Fruit fly (Drosophila melanogaster): ENCODE results near the gene Ctr1A.

The Ctr1A gene

dm6 chrX:6646846-6647245 is 14.6 kb upstream of the Ctr1A start:
- TF ChIP-seq CG17801 (GFP tag; optimal IDR thresholded peaks at IDR 0.05; ENCODE audit: partially characterized antibody) = no peak

dm6 chrX:6654198-6654831 is 7.1 kb upstream of the Ctr1A start, which contains the start of the genes CG3226 and Cdc7:
TSS of gene CG3226 (minus strand) at chrX:6654248.
TSS of gene Cdc7 (plus strand) at chrX:6654541.
- peak; percentile 78 for TF ChIP-seq CG17801 (GFP tag; optimal IDR thresholded peaks at IDR 0.05; ENCODE audit: partially characterized antibody)

dm6 chrX:6656023-6656594 is 5.3 kb upstream of the Ctr1A start:
- TF ChIP-seq CG17801 (GFP tag; optimal IDR thresholded peaks at IDR 0.05; ENCODE audit: partially characterized antibody) = peak; percentile 93

DNA sequence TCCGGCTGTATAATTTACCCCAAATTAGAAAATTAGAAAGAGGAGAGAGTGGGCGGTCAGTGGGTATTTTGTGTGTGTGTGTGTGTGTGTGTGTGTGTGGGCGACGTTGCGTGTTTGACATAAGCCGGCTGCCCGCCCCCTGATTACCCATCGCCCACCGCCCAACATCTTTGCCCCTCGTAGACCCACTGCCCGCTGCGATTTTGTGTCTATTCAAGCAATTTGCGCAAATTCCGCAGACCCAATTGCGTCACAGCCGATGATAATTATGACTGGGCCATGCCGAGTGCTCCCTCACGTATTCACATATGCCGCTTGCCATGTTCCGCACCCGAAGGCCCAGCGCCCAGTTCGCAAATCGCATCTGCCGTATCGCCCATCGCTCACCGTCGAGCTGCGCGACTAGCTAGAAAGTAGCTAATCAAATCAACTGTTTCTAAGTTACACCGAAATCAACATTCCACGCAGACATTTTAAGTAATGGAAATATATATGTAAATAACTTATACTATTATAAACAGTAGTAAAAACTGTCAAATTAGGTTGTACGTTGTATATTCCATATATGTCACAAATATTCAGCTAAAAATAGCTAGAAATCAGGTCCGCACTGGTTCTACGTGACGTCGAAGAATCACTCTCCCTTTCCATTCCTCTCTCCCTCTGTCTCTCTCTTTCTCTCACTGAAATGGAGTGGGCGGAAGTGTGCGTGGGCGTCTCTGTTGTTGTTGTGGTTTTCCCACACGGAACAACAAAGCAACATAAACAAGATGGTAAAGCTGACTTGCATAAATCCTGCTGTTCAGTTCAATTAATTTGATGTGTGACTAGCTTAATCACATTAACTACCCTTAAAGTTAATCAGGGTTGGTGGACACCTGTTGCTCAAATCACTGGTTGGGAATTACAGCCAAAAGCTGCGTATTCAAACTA is 4.6 kb upstream of the Ctr1A start:
- peak; percentile 78 for TF ChIP-seq CG17801 (GFP tag; optimal IDR thresholded peaks at IDR 0.05; ENCODE audit: partially characterized antibody)

DNA sequence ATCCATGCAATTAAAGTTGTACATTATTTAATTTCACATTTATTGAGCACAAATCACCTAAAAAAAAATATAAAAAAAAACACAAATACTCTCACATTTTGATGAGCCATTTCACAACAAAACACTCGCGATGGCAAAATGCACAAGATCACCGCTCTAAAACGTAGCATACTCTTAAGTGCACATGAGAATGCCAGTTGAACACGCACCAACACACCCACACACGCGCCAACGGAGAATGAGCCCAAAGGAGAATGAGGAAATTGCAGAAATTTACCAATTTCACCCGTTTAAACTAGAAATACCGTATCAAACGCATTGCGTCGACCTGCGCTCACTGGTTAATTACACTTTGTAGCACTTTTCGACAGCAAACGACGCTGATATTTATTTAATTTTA is 1.5 kb upstream of the Ctr1A start:
- no peak for TF ChIP-seq CG17801 (GFP tag; optimal IDR thresholded peaks at IDR 0.05; ENCODE audit: partially characterized antibody)

dm6 chrX:6661880-6662279 is 433 bp downstream of the Ctr1A start:
- no peak for TF ChIP-seq CG17801 (GFP tag; optimal IDR thresholded peaks at IDR 0.05; ENCODE audit: partially characterized antibody)

dm6 chrX:6662378-6662777 is 931 bp downstream of the Ctr1A start:
- no peak for TF ChIP-seq CG17801 (GFP tag; optimal IDR thresholded peaks at IDR 0.05; ENCODE audit: partially characterized antibody)

dm6 chrX:6662876-6663551 is 1.6 kb downstream of the Ctr1A start:
- TF ChIP-seq CG17801 (GFP tag; optimal IDR thresholded peaks at IDR 0.05; ENCODE audit: partially characterized antibody) = no peak

- no peak for TF ChIP-seq CG17801 (GFP tag; optimal IDR thresholded peaks at IDR 0.05; ENCODE audit: partially characterized antibody)
Measured at dm6 chrX:6663976-6664375, 2.5 kb downstream of the Ctr1A start.

- no peak for TF ChIP-seq CG17801 (GFP tag; optimal IDR thresholded peaks at IDR 0.05; ENCODE audit: partially characterized antibody)
Measured at dm6 chrX:6673637-6674487, 12.4 kb downstream of the Ctr1A start, which contains the start of the genes CG3198 and Mcm6. TSS of gene CG3198 (minus strand) at chrX:6673973. TSS of gene Mcm6 (plus strand) at chrX:6674387.

DNA sequence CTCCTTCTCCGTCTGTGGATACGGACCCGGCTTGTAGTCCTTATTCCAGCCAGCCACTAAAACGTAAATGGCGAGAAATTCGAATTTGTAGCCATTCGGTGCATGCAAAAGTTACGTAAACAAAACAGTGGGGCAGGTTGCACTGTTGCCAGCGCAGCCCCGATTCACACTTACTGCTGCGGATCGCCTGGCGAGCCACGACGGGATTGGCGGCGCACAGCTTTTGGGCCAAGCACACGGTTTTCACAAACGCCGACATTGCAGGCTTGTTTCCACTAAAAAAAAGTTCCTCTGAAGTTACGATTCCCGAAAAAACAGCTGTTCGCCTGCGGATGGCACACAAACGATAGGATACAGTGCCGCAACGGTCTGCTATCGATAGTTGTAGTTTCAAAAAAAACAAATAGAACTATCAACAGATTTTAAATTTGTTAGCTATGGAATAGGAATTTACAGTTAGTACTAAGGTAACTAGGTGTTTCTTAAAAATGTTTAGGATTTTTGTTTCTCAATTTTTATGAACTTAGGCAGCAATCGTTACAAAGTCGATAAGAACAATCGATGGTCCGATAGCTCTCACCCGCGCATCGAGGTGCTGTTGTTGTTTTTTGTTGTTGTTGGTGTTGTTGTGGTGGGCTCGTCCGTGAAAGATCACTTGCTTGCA is 16.5 kb downstream of the Ctr1A start, which contains the start of gene Fum1:
Gene Fum1, plus strand, starts transcription at position 599 of the 664 bp plus-strand sequence.
- peak; percentile 58 for TF ChIP-seq CG17801 (GFP tag; optimal IDR thresholded peaks at IDR 0.05; ENCODE audit: partially characterized antibody)

DNA sequence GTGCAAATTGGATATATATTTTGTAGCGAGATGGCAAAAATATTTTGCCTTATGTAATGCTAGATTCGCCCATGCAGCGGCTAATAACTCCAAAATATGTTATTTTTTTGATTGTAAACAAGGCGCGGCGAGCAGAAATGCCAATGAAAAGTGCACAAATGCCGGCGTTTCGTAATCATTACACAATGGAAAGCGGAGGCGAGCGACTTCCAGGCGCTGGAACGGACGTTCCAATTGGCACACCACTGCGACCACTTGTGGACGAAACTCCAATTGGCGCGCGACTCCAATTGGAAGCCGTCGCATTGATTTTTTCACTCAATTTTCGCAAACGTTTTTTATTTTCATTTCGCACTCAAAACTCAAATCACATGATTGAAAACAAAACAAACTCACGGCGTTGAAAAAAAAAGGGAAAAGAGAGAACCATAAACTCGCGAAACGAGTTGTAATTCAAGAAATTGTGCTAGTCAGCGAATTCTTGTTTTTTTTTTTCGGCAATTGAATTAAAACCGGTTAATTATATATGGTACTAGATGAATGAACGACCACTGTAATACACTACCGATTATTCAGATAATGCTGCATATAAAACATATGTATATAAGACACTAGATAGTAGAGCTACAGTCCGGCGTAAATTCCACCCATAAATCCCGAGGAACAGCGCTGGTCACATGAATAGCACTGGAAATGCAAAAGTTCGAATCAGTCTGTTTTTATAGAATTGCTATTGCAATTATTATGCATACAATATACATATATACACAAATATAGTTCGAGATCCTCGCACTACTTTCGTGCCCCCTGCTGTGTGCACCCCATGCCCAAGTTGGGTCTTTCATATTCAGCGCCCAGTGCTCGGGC is 17.4 kb downstream of the Ctr1A start, which contains the start of gene ND-ASHI:
Gene ND-ASHI, minus strand, starts transcription at position 484 of the 867 bp plus-strand sequence.
- TF ChIP-seq CG17801 (GFP tag; optimal IDR thresholded peaks at IDR 0.05; ENCODE audit: partially characterized antibody) = peak; percentile 88

DNA sequence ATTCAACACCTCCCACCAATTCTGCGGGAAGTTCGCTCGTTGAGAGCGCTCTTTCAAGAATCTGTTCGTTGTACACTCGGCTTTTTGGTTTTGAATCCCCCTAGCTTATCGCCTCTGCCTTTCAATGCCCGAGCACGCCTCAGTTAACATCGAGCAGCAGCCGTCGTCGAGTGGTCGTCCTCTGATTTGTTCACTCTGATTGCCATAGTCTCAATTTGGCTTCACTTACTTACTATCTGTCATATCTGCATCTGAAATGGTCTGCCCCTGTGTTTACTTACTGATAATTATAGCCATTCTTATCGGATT is 18.0 kb downstream of the Ctr1A start:
- no peak for TF ChIP-seq CG17801 (GFP tag; optimal IDR thresholded peaks at IDR 0.05; ENCODE audit: partially characterized antibody)
